Worm (Caenorhabditis elegans) whole organism, young adult: ENCODE data around the gene Y81G3A.1.
A peak's percentile ranks its signal among the peaks of the same experiment; 100 is the strongest.

Experiments used
- B0336.3 ChIP-seq: fragments of 200-800 bp; sonication (Bioruptor generic); IDR thresholded peaks from 2 replicates; pipeline ENCODE4 v1.3.6; 2022; ENCODE audit warnings: missing genetic modification characterization, missing compliant biosample characterization
- F37B4.10 ChIP-seq: fragments of 200-800 bp; sonication (Bioruptor generic); IDR thresholded peaks from 2 replicates; pipeline ENCODE4 v1.3.6; 2022; ENCODE audit warnings: missing genetic modification characterization, missing compliant biosample characterization
- F39B2.1 ChIP-seq: fragments of 200-800 bp; sonication (Bioruptor generic); IDR thresholded peaks from 2 replicates; pipeline ENCODE4 v1.3.6; 2022; ENCODE audit warnings: missing genetic modification reagents, missing genetic modification characterization, missing compliant biosample characterization
- Y67H2A.10 ChIP-seq: fragments of 200-800 bp; sonication (Bioruptor generic); conservative IDR thresholded peaks from 2 replicates; pipeline ENCODE4 v1.3.6; 2022; ENCODE audit warnings: missing genetic modification reagents, missing genetic modification characterization, missing compliant biosample characterization
- aptf-2 ChIP-seq: fragments of 200-800 bp; sonication (Bioruptor generic); conservative IDR thresholded peaks from 2 replicates; pipeline ENCODE4 v1.3.6; 2022; ENCODE audit warnings: missing genetic modification reagents, missing genetic modification characterization, missing compliant biosample characterization
- atf-7 ChIP-seq: sonication (generic microtip); optimal IDR thresholded peaks from 2 replicates; lab custom pipeline; 2017; ENCODE audit warnings: mild to moderate bottlenecking, missing genetic modification characterization, missing compliant biosample characterization
- attf-5 ChIP-seq: fragments of 200-800 bp; sonication (Bioruptor generic); optimal IDR thresholded peaks from 2 replicates; lab custom pipeline; 2018; ENCODE audit warnings: mild to moderate bottlenecking, missing genetic modification characterization, missing compliant biosample characterization
- ccch-3 ChIP-seq: fragments of 200-800 bp; sonication (Bioruptor generic); optimal IDR thresholded peaks from 2 replicates; lab custom pipeline; 2018; ENCODE audit warnings: mild to moderate bottlenecking, missing genetic modification characterization, missing compliant biosample characterization
- cebp-1 ChIP-seq, 2 experiments: fragments of 200-800 bp in 1 of 2; sonication (Bioruptor generic) in 1 of 2; sonication (generic microtip) in 1 of 2; IDR thresholded peaks in 1 of 2; optimal IDR thresholded peaks in 1 of 2; 2 replicates each; pipeline versions ENCODE4 v1.3.6 to Lab custom; 2017 to 2022; ENCODE audit warnings: missing compliant biosample characterization in 2 of 2, missing genetic modification characterization in 2 of 2, mild to moderate bottlenecking in 1 of 2, missing genetic modification reagents in 1 of 2, moderate library complexity in 1 of 2
- cebp-2 ChIP-seq: fragments of 200-800 bp; sonication (Bioruptor generic); IDR thresholded peaks from 2 replicates; pipeline ENCODE4 v1.3.6; 2022; ENCODE audit warnings: missing genetic modification characterization, missing compliant biosample characterization
- ceh-40 ChIP-seq: fragments of 200-800 bp; sonication (Bioruptor generic); IDR thresholded peaks from 2 replicates; pipeline ENCODE4 v1.3.6; 2022; ENCODE audit warnings: missing genetic modification characterization, missing compliant biosample characterization
- ceh-58 ChIP-seq: fragments of 200-800 bp; sonication (Bioruptor generic); IDR thresholded peaks from 2 replicates; pipeline ENCODE4 v1.3.6; 2022; ENCODE audit warnings: missing genetic modification characterization, missing compliant biosample characterization
- die-1 ChIP-seq: sonication (generic microtip); optimal IDR thresholded peaks from 2 replicates; lab custom pipeline; 2016; ENCODE audit warnings: missing genotype, mild to moderate bottlenecking, missing genetic modification characterization, missing compliant biosample characterization
- dox-1 ChIP-seq: fragments of 200-800 bp; sonication (Bioruptor generic); IDR thresholded peaks from 2 replicates; pipeline ENCODE4 v1.3.6; 2022; ENCODE audit warnings: missing genetic modification reagents, missing genetic modification characterization, missing compliant biosample characterization
- him-1 ChIP-seq: sonication (generic microtip); optimal IDR thresholded peaks from 2 replicates; lab custom pipeline; 2016; ENCODE audit warnings: missing genotype, missing genetic modification reagents, missing genetic modification characterization, missing compliant biosample characterization
- let-607 ChIP-seq, 2 experiments: fragments of 200-800 bp in 1 of 2; sonication (Bioruptor generic) in 1 of 2; sonication (generic microtip) in 1 of 2; optimal IDR thresholded peaks; 2 replicates each; lab custom pipeline; 2016 to 2018; ENCODE audit warnings: mild to moderate bottlenecking in 2 of 2, missing compliant biosample characterization in 2 of 2, missing genetic modification characterization in 2 of 2, moderate library complexity in 2 of 2, missing genotype in 1 of 2
- lin-26 ChIP-seq: fragments of 200-800 bp; sonication (Bioruptor generic); IDR thresholded peaks from 2 replicates; pipeline ENCODE4 v1.3.6; 2022; ENCODE audit warnings: missing genetic modification reagents, missing genetic modification characterization, missing compliant biosample characterization
- lin-54 ChIP-seq: fragments of 200-800 bp; sonication (Bioruptor generic); optimal IDR thresholded peaks from 2 replicates; lab custom pipeline; 2018; ENCODE audit warnings: mild to moderate bottlenecking, missing genetic modification characterization, missing compliant biosample characterization
- madf-10 ChIP-seq: sonication (generic microtip); optimal IDR thresholded peaks from 2 replicates; lab custom pipeline; 2016; ENCODE audit warnings: mild to moderate bottlenecking, missing genetic modification characterization, missing compliant biosample characterization
- mes-4 ChIP-seq: sonication (generic microtip); optimal IDR thresholded peaks from 2 replicates; lab custom pipeline; 2016; ENCODE audit warnings: missing genotype, missing genetic modification characterization, missing compliant biosample characterization
- nfyb-1 ChIP-seq: fragments of 200-800 bp; sonication (Bioruptor generic); IDR thresholded peaks from 2 replicates; pipeline ENCODE4 v1.3.6; 2022; ENCODE audit warnings: missing genetic modification reagents, missing genetic modification characterization, missing compliant biosample characterization
- nhr-80 ChIP-seq: sonication (generic microtip); optimal IDR thresholded peaks from 2 replicates; lab custom pipeline; 2016; ENCODE audit warnings: missing genetic modification characterization, missing compliant biosample characterization
- nhr-90 ChIP-seq: sonication (generic microtip); optimal IDR thresholded peaks from 2 replicates; lab custom pipeline; 2016; ENCODE audit warnings: missing genotype, mild to moderate bottlenecking, missing genetic modification characterization, missing compliant biosample characterization
- pha-4 ChIP-seq: fragments of 150-350 bp; sonication (generic microtip); optimal IDR thresholded peaks from 2 replicates; lab custom pipeline; 2014; ENCODE audit warnings: missing biosample characterization, missing genetic modification reagents, missing genetic modification characterization
- repo-1 ChIP-seq: sonication (generic microtip); optimal IDR thresholded peaks from 2 replicates; lab custom pipeline; 2017; ENCODE audit warnings: mild to moderate bottlenecking, missing genetic modification characterization, missing compliant biosample characterization
- snpc-4 ChIP-seq, 5 experiments: fragments of 150-350 bp in 1 of 5; sonication (generic microtip) in 4 of 5; optimal IDR thresholded peaks; 2 replicates each; lab custom pipeline; 2014 to 2018; ENCODE audit warnings: missing genetic modification characterization in 5 of 5, missing biosample characterization in 3 of 5, antibody characterized with exemption in 2 of 5, mild to moderate bottlenecking in 2 of 5, missing compliant biosample characterization in 2 of 5, missing genotype in 2 of 5, moderate library complexity in 2 of 5, missing genetic modification reagents in 1 of 5
- tbp1 ChIP-seq: fragments of 200-800 bp; sonication (Bioruptor generic); optimal IDR thresholded peaks from 2 replicates; lab custom pipeline; 2018; ENCODE audit warnings: mild to moderate bottlenecking, missing genetic modification characterization, missing compliant biosample characterization
- tlf-1 ChIP-seq: fragments of 200-800 bp; sonication (Bioruptor generic); optimal IDR thresholded peaks from 2 replicates; lab custom pipeline; 2018; ENCODE audit warnings: mild to moderate bottlenecking, missing genetic modification characterization, missing compliant biosample characterization
- ztf-22 ChIP-seq: fragments of 200-800 bp; sonication (Bioruptor generic); optimal IDR thresholded peaks from 2 replicates; lab custom pipeline; 2018; ENCODE audit warnings: mild to moderate bottlenecking, missing genetic modification characterization, moderate library complexity, missing compliant biosample characterization

Y81G3A.1 gene

DNA sequence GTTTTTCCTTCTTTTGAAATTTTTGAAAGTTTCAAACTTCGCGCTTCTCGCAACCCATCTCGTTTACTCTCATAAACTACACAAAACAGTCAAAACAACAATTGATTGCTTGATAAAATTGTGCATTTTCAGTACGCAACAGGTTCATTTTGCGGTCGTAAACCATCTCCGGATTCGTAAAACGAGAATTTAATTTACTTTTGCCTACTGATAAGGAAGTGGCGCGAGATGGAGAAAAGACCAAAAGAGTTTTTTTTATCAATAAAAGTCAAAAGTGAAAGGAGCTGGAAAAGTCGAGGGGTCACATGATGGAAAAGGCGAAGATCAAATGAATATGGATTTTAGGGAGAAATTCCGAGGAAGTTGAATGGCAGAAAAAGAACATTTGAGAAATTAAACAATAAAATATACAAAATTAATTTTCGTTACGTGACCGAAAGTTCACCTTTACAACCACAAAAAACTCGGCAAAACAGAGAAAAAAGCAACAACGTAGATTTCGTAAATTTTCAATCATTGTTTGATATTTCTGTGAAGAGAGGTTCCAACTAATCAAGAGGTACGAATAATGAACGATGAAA is 4.8 kb downstream of the Y81G3A.1 start, which contains the start of gene F42G4.6 (continued):
- TF ChIP-seq lin-26 (GFP tag; lab: Robert Waterston, UW) (no peak), cebp-2 (GFP tag; lab: Robert Waterston, UW) (no peak), nhr-90 (tag; lab: Kevin White, UChicago) (no peak), him-1 (tag; lab: Kevin White, UChicago) (no peak)
- TF ChIP-seq, all 124 proteins: peak for 2

DNA sequence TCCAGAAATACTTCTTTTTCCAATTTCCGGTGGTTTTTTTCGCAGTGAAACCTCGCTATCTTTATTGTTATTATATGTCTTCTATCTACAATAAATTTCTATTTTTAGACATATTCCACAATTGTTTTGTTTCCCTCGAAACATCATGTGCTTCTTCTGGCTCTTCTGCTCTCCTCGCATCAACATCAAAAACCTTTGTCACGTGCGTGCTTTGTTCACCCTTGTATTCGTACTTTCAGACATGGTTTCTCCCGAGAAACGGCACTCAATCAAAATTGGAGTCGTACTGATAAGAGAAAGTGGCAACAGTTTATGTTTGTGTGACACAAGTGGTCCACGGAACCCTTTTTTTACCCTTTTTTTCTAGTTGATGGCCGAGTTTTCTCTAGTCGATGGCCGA is 6.0 kb downstream of the Y81G3A.1 start:
- peak; percentile 10; the same call in 1 of the 2 replicates for TF ChIP-seq dox-1
- TF ChIP-seq pha-4: peak; percentile 48
- no peak for TF ChIP-seq ceh-40 (GFP tag; lab: Robert Waterston, UW)
- TF ChIP-seq tbp1: peak; percentile 24
- TF ChIP-seq snpc-4 (GFP tag; optimal IDR thresholded peaks at IDR 0.05; lab: Kevin White, UChicago): no peak
- peak in 2 of 4 experiments; percentile 3 to 12 for TF ChIP-seq snpc-4 (tag; optimal IDR thresholded peaks at IDR 0.05; lab: Kevin White, UChicago)
- peak; percentile 0 for TF ChIP-seq attf-5
- peak; percentile 49; the same call in 1 of the 2 replicates for TF ChIP-seq B0336.3 (GFP tag; lab: Robert Waterston, UW)
- peak; percentile 17 for TF ChIP-seq nhr-90 (tag; lab: Kevin White, UChicago)
- TF ChIP-seq mes-4 (tag; lab: Kevin White, UChicago): no peak
- 0 out of 2 replicates have a peak, but pooled peaks have one; percentile 32 for TF ChIP-seq aptf-2
- TF ChIP-seq ztf-22 (GFP tag; lab: Kevin White, UChicago): peak; percentile 5
- TF ChIP-seq tlf-1: peak; percentile 67
- peak in 1 of 2 experiments; percentile 46 for TF ChIP-seq let-607 (tag; optimal IDR thresholded peaks at IDR 0.05; lab: Kevin White, UChicago)
- TF ChIP-seq atf-7 (tag; lab: Kevin White, UChicago): peak; percentile 63
- TF ChIP-seq Y67H2A.10 (GFP tag; lab: Robert Waterston, UW): no peak
- TF ChIP-seq repo-1: peak; percentile 17
- TF ChIP-seq lin-54: peak; percentile 19
- TF ChIP-seq F39B2.1: no peak
- peak; percentile 86 for TF ChIP-seq nhr-80 (tag; lab: Kevin White, UChicago)
- TF ChIP-seq madf-10 (tag; lab: Kevin White, UChicago): peak; percentile 31
- no peak for TF ChIP-seq nfyb-1 (GFP tag; lab: Robert Waterston, UW)
- no peak for TF ChIP-seq cebp-1 (GFP tag; IDR thresholded peaks at IDR 0.05; lab: Robert Waterston, UW)
- peak; percentile 60 for TF ChIP-seq cebp-1 (tag; optimal IDR thresholded peaks at IDR 0.05; lab: Kevin White, UChicago)

DNA sequence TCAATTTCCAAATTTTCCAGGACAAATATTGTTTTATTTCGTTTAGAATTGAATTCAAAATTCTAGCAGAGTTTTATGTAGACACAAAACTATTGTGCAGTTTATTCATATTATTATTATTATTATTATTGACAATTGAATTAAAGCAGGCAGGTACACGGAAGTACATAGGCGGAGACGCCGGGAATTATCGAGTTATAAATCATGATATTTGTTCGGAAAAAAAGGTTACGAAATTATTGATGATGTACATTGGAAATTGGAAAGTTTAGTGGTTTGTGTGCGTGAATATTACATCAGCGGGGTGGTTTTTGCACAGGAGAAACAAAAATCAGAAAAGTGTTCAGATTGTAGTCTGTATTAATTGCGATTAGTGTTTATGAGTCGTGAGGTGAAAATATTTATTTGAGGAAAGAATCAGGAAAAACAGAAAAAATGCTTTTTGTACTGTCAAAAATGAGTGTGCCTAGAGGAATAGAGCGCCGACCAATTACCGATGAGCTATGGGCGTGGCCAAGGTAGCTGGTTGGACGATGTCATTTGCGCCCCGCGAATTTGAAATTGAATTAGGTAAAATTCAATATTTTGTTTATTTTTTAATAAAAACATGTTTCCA is 7.3 kb downstream of the Y81G3A.1 start:
- peak; percentile 48; the same call in 1 of the 2 replicates for TF ChIP-seq B0336.3 (GFP tag; lab: Robert Waterston, UW)
- peak; percentile 6 for TF ChIP-seq tbp1
- TF ChIP-seq nhr-80 (tag; lab: Kevin White, UChicago): peak; percentile 62
- peak in 1 of 2 experiments; percentile 26 for TF ChIP-seq let-607 (tag; optimal IDR thresholded peaks at IDR 0.05; lab: Kevin White, UChicago)
- TF ChIP-seq attf-5: peak; percentile 21
- TF ChIP-seq ceh-58 (GFP tag; lab: Robert Waterston, UW): no peak
- peak; percentile 75; the same call in 1 of the 2 replicates for TF ChIP-seq cebp-1 (GFP tag; IDR thresholded peaks at IDR 0.05; lab: Robert Waterston, UW)
- peak; percentile 83 for TF ChIP-seq cebp-1 (tag; optimal IDR thresholded peaks at IDR 0.05; lab: Kevin White, UChicago)
- no peak for TF ChIP-seq ccch-3 (GFP tag; lab: Kevin White, UChicago)

DNA sequence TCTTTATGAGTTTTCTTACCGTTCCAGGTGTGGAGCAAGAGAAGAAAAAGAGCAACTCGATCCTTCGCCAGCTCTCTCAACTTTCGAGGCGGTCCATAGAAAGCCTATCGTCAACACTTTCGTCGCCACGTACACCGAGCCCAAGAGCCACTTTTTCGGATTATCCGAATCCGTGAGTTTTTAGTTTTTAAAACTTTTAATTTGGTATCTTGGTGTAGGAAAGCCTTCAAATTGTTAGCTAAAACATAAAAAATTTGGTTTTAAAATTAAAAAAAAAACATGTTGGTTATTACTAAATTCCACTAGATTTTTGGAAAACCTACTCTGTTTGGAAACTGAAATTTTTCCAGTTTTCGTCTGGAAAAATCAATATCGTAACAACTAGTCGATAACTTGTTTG is 10.0 kb downstream of the Y81G3A.1 start:
- TF ChIP-seq die-1 (tag; lab: Kevin White, UChicago) (no peak), nhr-80 (tag; lab: Kevin White, UChicago) (no peak), repo-1 (no peak), cebp-1 (GFP tag; IDR thresholded peaks at IDR 0.05; lab: Robert Waterston, UW) (no peak), cebp-1 (tag; optimal IDR thresholded peaks at IDR 0.05; lab: Kevin White, UChicago) (no peak), F37B4.10 (GFP tag; lab: Robert Waterston, UW) (no peak)
